Fruit fly (Drosophila melanogaster): Measurements from ENCODE around the gene TrpRS-m.

TrpRS-m gene

DNA sequence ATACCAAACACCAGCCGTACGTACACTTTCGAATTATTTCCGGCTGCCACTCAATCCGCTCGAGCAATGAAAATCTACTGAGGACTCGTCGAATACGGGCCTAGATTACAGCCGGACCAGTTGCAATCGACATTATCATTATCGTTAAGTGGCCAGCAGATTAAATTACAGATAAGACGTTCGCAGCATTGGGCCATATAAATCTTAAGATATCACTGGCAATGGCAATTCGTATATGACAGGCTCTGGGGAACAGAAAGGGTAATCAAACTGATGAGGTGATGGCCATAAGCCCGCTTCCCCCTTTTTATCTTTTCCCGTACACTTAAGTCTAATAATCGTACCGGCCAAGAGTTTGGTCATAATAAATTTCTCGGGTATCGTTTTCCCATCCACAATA, 35.5 kb upstream of the TrpRS-m start, which contains the start of gene Cln3 (continued):
- TF ChIP-seq fd3F (GFP tag; optimal IDR thresholded peaks at IDR 0.05) (no peak), gcm (GFP tag; optimal IDR thresholded peaks at IDR 0.05) (no peak), Gsc (GFP tag; IDR thresholded peaks at IDR 0.05) (no peak)

DNA sequence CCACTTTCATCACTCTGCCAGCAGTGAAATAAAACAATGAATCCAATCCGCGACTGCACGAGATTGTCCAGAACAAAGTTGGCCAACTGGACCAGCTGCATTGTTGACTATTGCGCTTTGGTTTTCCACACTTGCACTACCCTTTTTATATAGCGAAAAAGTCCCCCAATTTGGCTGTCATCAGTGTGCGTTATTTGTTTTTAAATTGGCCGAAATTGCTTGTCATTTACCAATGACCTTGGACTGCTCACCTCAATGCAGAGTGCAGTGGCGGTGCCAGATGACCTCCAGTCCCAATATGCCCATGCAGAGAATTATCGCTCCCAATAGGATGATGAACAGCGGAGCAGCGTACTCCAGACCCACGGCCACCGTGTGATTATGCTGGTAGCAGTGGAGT, 31.7 kb upstream of the TrpRS-m start, which contains the start of gene Ir75a:
Ir75a (minus strand) TSS at position 101 of the 400 bp plus-strand sequence.
- TF ChIP-seq CG10267 (tag; optimal IDR thresholded peaks at IDR 0.05) (no peak), ken (GFP tag; IDR thresholded peaks at IDR 0.05) (no peak), ems (GFP tag; optimal IDR thresholded peaks at IDR 0.05) (no peak), CG8290 (GFP tag; optimal IDR thresholded peaks at IDR 0.05) (no peak), CG8290 (tag; optimal IDR thresholded peaks at IDR 0.05) (no peak), CG7357 (GFP tag; IDR thresholded peaks at IDR 0.05) (no peak), wor (GFP tag; IDR thresholded peaks at IDR 0.05) (no peak), org-1 (GFP tag; optimal IDR thresholded peaks at IDR 0.05) (no peak), tup (GFP tag; optimal IDR thresholded peaks at IDR 0.05) (no peak), az2 (GFP tag; optimal IDR thresholded peaks at IDR 0.05) (no peak), CG33213 (GFP tag; optimal IDR thresholded peaks at IDR 0.05) (no peak), gcm2 (GFP tag; optimal IDR thresholded peaks at IDR 0.05) (no peak), CG1024 (GFP tag; IDR thresholded peaks at IDR 0.05) (no peak), CG10654 (GFP tag; optimal IDR thresholded peaks at IDR 0.05) (no peak), bsh (GFP tag; optimal IDR thresholded peaks at IDR 0.05) (no peak), CG8281 (tag; optimal IDR thresholded peaks at IDR 0.05) (no peak), NfI (GFP tag; optimal IDR thresholded peaks at IDR 0.05) (no peak), vvl (GFP tag; IDR thresholded peaks at IDR 0.05) (no peak), Doc3 (GFP tag; IDR thresholded peaks at IDR 0.05; ENCODE audit: partially characterized antibody) (no peak)

dm6 chr3L:17820093-17820492, 29.4 kb upstream of the TrpRS-m start, which contains the start of gene Ir75b:
TSS of gene Ir75b (minus strand) at chr3L:17820193.
- TF ChIP-seq CG33213 (GFP tag; optimal IDR thresholded peaks at IDR 0.05): no peak
- no peak for TF ChIP-seq twi (tag; optimal IDR thresholded peaks at IDR 0.05)
- no peak for TF ChIP-seq esg (GFP tag; conservative IDR thresholded peaks at IDR 0.05)
- TF ChIP-seq CG3407 (GFP tag; optimal IDR thresholded peaks at IDR 0.05): no peak
- TF ChIP-seq lmd (GFP tag; IDR thresholded peaks at IDR 0.05): no peak
- TF ChIP-seq Nf-YB (GFP tag; optimal IDR thresholded peaks at IDR 0.05): no peak
- TF ChIP-seq stwl (tag; optimal IDR thresholded peaks at IDR 0.05): no peak
- no peak for TF ChIP-seq Adf1 (GFP tag; IDR thresholded peaks at IDR 0.05)
- TF ChIP-seq bab2 (GFP tag; optimal IDR thresholded peaks at IDR 0.05): no peak

DNA sequence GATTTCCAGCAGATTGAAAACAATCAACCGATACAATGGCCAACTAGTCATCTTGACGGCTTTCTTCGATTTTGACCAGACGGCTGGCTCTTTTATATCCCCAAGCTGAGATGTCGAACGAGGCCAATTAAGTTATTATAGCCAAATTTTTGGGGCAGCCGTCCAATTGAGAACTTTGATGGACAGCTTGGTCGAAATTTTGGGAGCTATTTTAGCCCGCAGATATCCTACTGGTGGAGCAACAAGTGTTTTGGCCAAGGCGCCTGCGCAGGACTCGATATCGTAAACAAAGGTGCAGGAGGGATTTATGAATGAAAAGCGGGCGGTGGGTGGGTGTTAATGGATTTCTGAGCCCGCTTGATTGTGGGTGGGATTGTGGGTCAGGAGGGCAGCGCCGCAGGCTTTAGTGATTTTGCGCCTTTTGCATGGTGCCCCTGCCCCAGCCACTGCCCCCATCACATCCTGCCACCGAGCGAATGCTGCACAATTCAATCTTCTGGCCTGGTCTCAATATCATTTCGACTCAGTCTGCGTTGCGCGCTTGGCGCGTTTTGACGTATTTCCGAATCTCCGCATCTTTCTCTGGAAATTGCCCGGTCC, 26.6 kb upstream of the TrpRS-m start, which contains the start of the genes Ir75c and Grd:
Ir75c (minus strand) TSS at position 51 of the 600 bp plus-strand sequence.
Grd (plus strand) TSS at position 550 of the 600 bp plus-strand sequence.
- TF ChIP-seq MESR4 (GFP tag; optimal IDR thresholded peaks at IDR 0.05) (no peak), phol (tag; optimal IDR thresholded peaks at IDR 0.05) (no peak), CG32772 (GFP tag; IDR thresholded peaks at IDR 0.05) (no peak), oc (tag; optimal IDR thresholded peaks at IDR 0.05) (no peak), CoRest (tag; optimal IDR thresholded peaks at IDR 0.05) (no peak), HLH4C (GFP tag; IDR thresholded peaks at IDR 0.05; ENCODE audit: partially characterized antibody) (no peak), CG17802 (tag; optimal IDR thresholded peaks at IDR 0.05) (no peak), Dp (GFP tag; optimal IDR thresholded peaks at IDR 0.05) (no peak), p53 (GFP tag; optimal IDR thresholded peaks at IDR 0.05) (no peak), croc (GFP tag; conservative IDR thresholded peaks at IDR 0.05) (no peak), tio (GFP tag; optimal IDR thresholded peaks at IDR 0.05) (no peak), dati (GFP tag; IDR thresholded peaks at IDR 0.05) (no peak), gem (tag; optimal IDR thresholded peaks at IDR 0.05) (no peak), ewg (GFP tag; optimal IDR thresholded peaks at IDR 0.05) (peak; percentile 55), CG17912 (GFP tag; optimal IDR thresholded peaks at IDR 0.05) (no peak), Ets65A (GFP tag) (peak; percentile 25), stwl (tag; optimal IDR thresholded peaks at IDR 0.05) (no peak), CG5953 (GFP tag; IDR thresholded peaks at IDR 0.05) (no peak), row (GFP tag; IDR thresholded peaks at IDR 0.05) (no peak)
